Worm (Caenorhabditis elegans): Measurements from ENCODE around the gene daf-12.

DNA sequence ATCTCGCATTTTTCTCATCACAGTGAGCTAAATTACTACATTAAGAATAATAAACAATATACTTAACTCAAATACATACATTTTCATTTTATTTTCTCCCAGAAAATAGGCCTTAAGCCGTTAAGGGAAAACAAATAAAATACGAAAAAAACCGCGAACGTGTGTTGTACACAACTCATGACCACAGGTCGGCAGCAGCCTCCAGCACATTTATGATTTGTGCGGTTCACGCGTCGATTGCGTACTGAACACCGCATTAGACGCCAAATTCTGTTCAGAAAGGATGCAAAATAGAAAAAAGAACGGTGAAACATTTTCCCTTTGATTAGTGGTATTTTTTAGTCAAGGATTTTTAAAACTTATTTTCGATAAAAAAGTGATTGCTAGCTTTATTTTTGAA, 43.5 kb downstream of the daf-12 start:
- TF ChIP-seq hsf-1 (GFP tag; IDR thresholded peaks at IDR 0.05) (no peak), atf-7 (tag; optimal IDR thresholded peaks at IDR 0.05) (no peak), tbp1 (GFP tag; optimal IDR thresholded peaks at IDR 0.05) (peak; percentile 24), sptf-2 (GFP tag; optimal IDR thresholded peaks at IDR 0.05) (no peak), nhr-120 (GFP tag; IDR thresholded peaks at IDR 0.05) (no peak), ama-1 (optimal IDR thresholded peaks at IDR 0.05) (no peak), ama-1 (GFP tag; optimal IDR thresholded peaks at IDR 0.05) (no peak), efl-1 (GFP tag; optimal IDR thresholded peaks at IDR 0.05) (no peak), lsl-1 (GFP tag; optimal IDR thresholded peaks at IDR 0.05) (no peak), snpc-4 (GFP tag; optimal IDR thresholded peaks at IDR 0.05) (no peak), snpc-4 (tag; optimal IDR thresholded peaks at IDR 0.05) (no peak), B0336.3 (GFP tag; IDR thresholded peaks at IDR 0.05) (no peak), ets-4 (GFP tag; optimal IDR thresholded peaks at IDR 0.05) (no peak)
